Fruit fly (Drosophila melanogaster): ENCODE data around the gene SdhD.

Gene SdhD

DNA sequence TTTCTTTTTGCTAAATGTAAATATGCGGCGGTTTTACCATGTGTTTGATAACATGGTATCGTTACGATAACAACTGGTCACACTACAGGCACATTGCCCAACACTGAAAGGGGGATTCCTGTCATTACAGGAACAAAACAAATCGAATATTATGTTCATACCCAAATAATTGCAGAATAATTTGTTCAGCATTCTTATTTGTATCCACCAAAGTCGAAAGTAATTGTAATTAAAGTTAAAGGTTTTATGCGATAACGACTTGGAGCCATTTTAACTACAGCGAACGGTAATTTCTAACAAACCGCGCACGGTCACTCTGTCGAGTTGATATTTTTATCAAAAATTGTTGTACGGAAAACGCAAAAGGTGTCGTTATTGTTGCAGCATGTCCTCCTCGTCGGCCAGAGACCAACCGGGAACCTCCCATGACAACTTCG is 7.0 kb upstream of the SdhD start, which contains the start of the genes CG10214 and CG10375 (continued):
- TF ChIP-seq Ssrp (tag; optimal IDR thresholded peaks at IDR 0.05) = peak; percentile 35
- TF ChIP-seq CG2116 (GFP tag; optimal IDR thresholded peaks at IDR 0.05) = peak; percentile 69
- peak; percentile 26; the same call in 1 of the 3 replicates for TF ChIP-seq Aef1 (GFP tag; IDR thresholded peaks at IDR 0.05)
- TF ChIP-seq tx (GFP tag; optimal IDR thresholded peaks at IDR 0.05) = peak; percentile 81
- TF ChIP-seq CG12744 (GFP tag; optimal IDR thresholded peaks at IDR 0.05) = peak; percentile 1
- TF ChIP-seq CG7556 (GFP tag; optimal IDR thresholded peaks at IDR 0.05) = peak; percentile 58
- peak; percentile 37 for TF ChIP-seq emc (GFP tag; optimal IDR thresholded peaks at IDR 0.05)
- peak; percentile 90 for TF ChIP-seq CHES-1-like (GFP tag; optimal IDR thresholded peaks at IDR 0.05)
- TF ChIP-seq CG4404 (GFP tag; IDR thresholded peaks at IDR 0.05) = peak; percentile 43; the same call in 1 of the 2 replicates
- TF ChIP-seq Dfd (GFP tag; optimal IDR thresholded peaks at IDR 0.05) = no peak
- peak; percentile 73 for TF ChIP-seq CG18764 (GFP tag; optimal IDR thresholded peaks at IDR 0.05)
- peak; percentile 57; the same call in 1 of the 2 replicates for TF ChIP-seq CG9215 (GFP tag; IDR thresholded peaks at IDR 0.05)
- no peak for TF ChIP-seq CG42726 (GFP tag; IDR thresholded peaks at IDR 0.05; ENCODE audit: partially characterized antibody)
- peak; percentile 78 for TF ChIP-seq CG18599 (GFP tag; optimal IDR thresholded peaks at IDR 0.05)
- peak in 1 of 3 experiments; percentile 64 for TF ChIP-seq lola (GFP tag; optimal IDR thresholded peaks at IDR 0.05)
- peak; percentile 78 for TF ChIP-seq CG8944 (GFP tag; optimal IDR thresholded peaks at IDR 0.05)
- TF ChIP-seq gce (GFP tag; IDR thresholded peaks at IDR 0.05) = no peak; the same call in 2 of the 3 replicates
- TF ChIP-seq salm (tag; optimal IDR thresholded peaks at IDR 0.05) = peak; percentile 41
- no peak for TF ChIP-seq CG11504 (tag; optimal IDR thresholded peaks at IDR 0.05)
- 0 out of 2 replicates have a peak, but pooled peaks have one; percentile 44 for TF ChIP-seq Atf6 (GFP tag; IDR thresholded peaks at IDR 0.05)
- TF ChIP-seq Neu2 (GFP tag; optimal IDR thresholded peaks at IDR 0.05; ENCODE audit: borderline replicate concordance) = peak; percentile 64
- peak; percentile 42 for TF ChIP-seq CG4328 (GFP tag; optimal IDR thresholded peaks at IDR 0.05)
- TF ChIP-seq row (GFP tag; IDR thresholded peaks at IDR 0.05) = peak; percentile 85
- TF ChIP-seq CG6254 (GFP tag; optimal IDR thresholded peaks at IDR 0.05) = no peak
- peak; percentile 92 for TF ChIP-seq CG12659 (GFP tag; optimal IDR thresholded peaks at IDR 0.05)
- peak; percentile 74 for TF ChIP-seq maf-S (GFP tag; optimal IDR thresholded peaks at IDR 0.05)
- TF ChIP-seq Antp (GFP tag; optimal IDR thresholded peaks at IDR 0.05) = peak; percentile 84
- TF ChIP-seq ftz-f1 (GFP tag; optimal IDR thresholded peaks at IDR 0.05) = peak; percentile 25
- TF ChIP-seq CG11085 (GFP tag; IDR thresholded peaks at IDR 0.05) = no peak
- peak; percentile 59 for TF ChIP-seq disco-r (GFP tag; optimal IDR thresholded peaks at IDR 0.05)
- peak; percentile 82 for TF ChIP-seq CG12155 (GFP tag; optimal IDR thresholded peaks at IDR 0.05)
- peak; percentile 76 for TF ChIP-seq Meics (GFP tag; optimal IDR thresholded peaks at IDR 0.05)
- TF ChIP-seq Mrtf (GFP tag; IDR thresholded peaks at IDR 0.05) = no peak
- TF ChIP-seq bcd (GFP tag; optimal IDR thresholded peaks at IDR 0.05) = peak; percentile 64
- TF ChIP-seq CG9437 (GFP tag; optimal IDR thresholded peaks at IDR 0.05) = peak; percentile 69
- TF ChIP-seq CG33557 (GFP tag; optimal IDR thresholded peaks at IDR 0.05) = peak; percentile 49
- no peak for TF ChIP-seq ap (GFP tag; IDR thresholded peaks at IDR 0.05)
- TF ChIP-seq CG2199 (GFP tag; IDR thresholded peaks at IDR 0.05) = 0 out of 3 replicates have a peak, but pooled peaks have one; percentile 42
- peak; percentile 76 for TF ChIP-seq CG9609 (GFP tag; optimal IDR thresholded peaks at IDR 0.05)
- TF ChIP-seq CG33213 (GFP tag; optimal IDR thresholded peaks at IDR 0.05) = peak; percentile 87
- TF ChIP-seq fu2 (GFP tag; optimal IDR thresholded peaks at IDR 0.05) = peak; percentile 79
- TF ChIP-seq ab (GFP tag; optimal IDR thresholded peaks at IDR 0.05) = peak; percentile 46
- TF ChIP-seq CG11398 (GFP tag; optimal IDR thresholded peaks at IDR 0.05) = peak; percentile 64
- no peak for TF ChIP-seq CG6654 (GFP tag; optimal IDR thresholded peaks at IDR 0.05)
- TF ChIP-seq stc (GFP tag; IDR thresholded peaks at IDR 0.05) = 0 out of 2 replicates have a peak, but pooled peaks have one; percentile 21
- TF ChIP-seq Adf1 (GFP tag; IDR thresholded peaks at IDR 0.05) = no peak; the same call in 1 of the 2 replicates
- TF ChIP-seq HmgD (GFP tag; optimal IDR thresholded peaks at IDR 0.05) = peak; percentile 86
- TF ChIP-seq bsh (GFP tag; optimal IDR thresholded peaks at IDR 0.05) = peak in 1 of 2 experiments; percentile 76
- TF ChIP-seq da (GFP tag; optimal IDR thresholded peaks at IDR 0.05) = peak; percentile 71
- peak; percentile 23; the same call in 1 of the 2 replicates for TF ChIP-seq CG10959 (GFP tag; IDR thresholded peaks at IDR 0.05)

Measured in whole organism, embryonic.